Fruit fly (Drosophila melanogaster) whole organism, embryonic: ENCODE results near the gene Pa1.

ENCODE experiments used
- ATbp ChIP-seq: fragments of 200-800 bp; sonication (Bioruptor generic); optimal IDR thresholded peaks from 2 replicates; lab custom pipeline; 2017; ENCODE audit warnings: missing biosample characterization, mild to moderate bottlenecking, missing genetic modification characterization, missing genetic modification reagents
- CG11504 ChIP-seq: fragments of 200-800 bp; sonication (Bioruptor generic); optimal IDR thresholded peaks from 3 replicates; lab custom pipeline; 2019; ENCODE audit warnings: missing biosample characterization, mild to moderate bottlenecking, missing genetic modification characterization, moderate library complexity
- CG12219 ChIP-seq: fragments of 200-800 bp; sonication (Bioruptor generic); optimal IDR thresholded peaks from 3 replicates; lab custom pipeline; 2018; ENCODE audit warnings: missing biosample characterization, mild to moderate bottlenecking, missing genetic modification characterization
- CG12299 ChIP-seq: fragments of 200-800 bp; sonication (Bioruptor generic); optimal IDR thresholded peaks from 2 replicates; lab custom pipeline; 2018; ENCODE audit warnings: missing biosample characterization, mild to moderate bottlenecking, missing genetic modification characterization
- CG13624 ChIP-seq: fragments of 200-800 bp; sonication (Bioruptor generic); optimal IDR thresholded peaks from 2 replicates; lab custom pipeline; 2016; ENCODE audit warnings: missing biosample characterization, missing genetic modification characterization
- CG13894 ChIP-seq: fragments of 200-800 bp; sonication (Bioruptor generic); optimal IDR thresholded peaks from 3 replicates; lab custom pipeline; 2018; ENCODE audit warnings: missing biosample characterization, mild to moderate bottlenecking, missing genetic modification characterization, moderate library complexity
- CG14667 ChIP-seq: fragments of 200-800 bp; sonication (Bioruptor generic); IDR thresholded peaks from 2 replicates; pipeline ENCODE4 v1.3.6; 2022; ENCODE audit warnings: missing biosample characterization, missing genetic modification characterization
- CG1602 ChIP-seq: fragments of 200-800 bp; sonication (Bioruptor generic); optimal IDR thresholded peaks from 3 replicates; lab custom pipeline; 2016; ENCODE audit warnings: missing biosample characterization, missing genetic modification characterization
- CG17186 ChIP-seq: fragments of 200-800 bp; sonication (Bioruptor generic); optimal IDR thresholded peaks from 3 replicates; lab custom pipeline; 2017; ENCODE audit warnings: missing biosample characterization, missing genetic modification reagents, missing genetic modification characterization
- CG17328 ChIP-seq: fragments of 200-800 bp; sonication (Bioruptor generic); IDR thresholded peaks from 2 replicates; pipeline ENCODE4 v1.3.6; 2022; ENCODE audit warnings: missing biosample characterization, missing genetic modification characterization
- CG18262 ChIP-seq: fragments of 200-800 bp; optimal IDR thresholded peaks from 3 replicates; lab custom pipeline; 2019; ENCODE audit warnings: missing biosample characterization, mild to moderate bottlenecking, missing genetic modification characterization, moderate library complexity
- CG2712 ChIP-seq: fragments of 200-800 bp; optimal IDR thresholded peaks from 3 replicates; lab custom pipeline; 2019; ENCODE audit warnings: missing biosample characterization, mild to moderate bottlenecking, missing genetic modification characterization, moderate library complexity
- CG32532 ChIP-seq: fragments of 200-800 bp; sonication (Bioruptor generic); IDR thresholded peaks from 2 replicates; pipeline ENCODE4 v1.3.6; 2022; ENCODE audit warnings: missing biosample characterization, missing genetic modification characterization
- CG34224 ChIP-seq: fragments of 200-800 bp; sonication (Bioruptor generic); IDR thresholded peaks from 3 replicates; pipeline ENCODE4 v1.3.6; 2022; ENCODE audit warnings: missing biosample characterization, missing genetic modification characterization; ENCODE audit not compliant: partially characterized antibody
- CG4617 ChIP-seq: fragments of 200-800 bp; sonication (Bioruptor generic); optimal IDR thresholded peaks from 3 replicates; lab custom pipeline; 2016; ENCODE audit warnings: missing biosample characterization, missing genetic modification characterization, borderline replicate concordance
- CG5180 ChIP-seq: fragments of 200-800 bp; sonication (Bioruptor generic); optimal IDR thresholded peaks from 3 replicates; lab custom pipeline; 2017; ENCODE audit warnings: missing biosample characterization, missing genetic modification characterization, mild to moderate bottlenecking, moderate library complexity, missing genetic modification reagents
- CG6689 ChIP-seq: fragments of 200-800 bp; sonication (Bioruptor generic); IDR thresholded peaks from 2 replicates; pipeline ENCODE4 v1.3.6; 2022; ENCODE audit warnings: missing biosample characterization, missing genetic modification characterization
- CG7963 ChIP-seq: fragments of 200-800 bp; sonication (Bioruptor generic); IDR thresholded peaks from 3 replicates; pipeline ENCODE4 v1.3.6; 2022; ENCODE audit warnings: missing biosample characterization, missing genetic modification characterization; ENCODE audit not compliant: partially characterized antibody
- CG8281 ChIP-seq: fragments of 200-800 bp; sonication (Bioruptor generic); optimal IDR thresholded peaks from 2 replicates; lab custom pipeline; 2018; ENCODE audit warnings: missing biosample characterization, mild to moderate bottlenecking, missing genetic modification characterization, moderate library complexity
- CG9437 ChIP-seq: fragments of 200-800 bp; sonication (Bioruptor generic); optimal IDR thresholded peaks from 2 replicates; lab custom pipeline; 2018; ENCODE audit warnings: missing biosample characterization, mild to moderate bottlenecking, missing genetic modification characterization
- CG9876 ChIP-seq: fragments of 200-800 bp; sonication (Bioruptor generic); optimal IDR thresholded peaks from 2 replicates; lab custom pipeline; 2016; ENCODE audit warnings: missing biosample characterization, missing genetic modification characterization
- D19B ChIP-seq: fragments of 200-800 bp; sonication (Bioruptor generic); optimal IDR thresholded peaks from 2 replicates; lab custom pipeline; 2017; ENCODE audit warnings: missing biosample characterization, mild to moderate bottlenecking, missing genetic modification characterization
- Dek ChIP-seq: fragments of 200-800 bp; sonication (Bioruptor generic); optimal IDR thresholded peaks from 3 replicates; lab custom pipeline; 2019; ENCODE audit warnings: missing biosample characterization, mild to moderate bottlenecking, missing genetic modification characterization, moderate library complexity
- Dp ChIP-seq: fragments of 200-800 bp; sonication (Bioruptor generic); optimal IDR thresholded peaks from 2 replicates; lab custom pipeline; 2018; ENCODE audit warnings: missing biosample characterization, mild to moderate bottlenecking, missing genetic modification characterization, moderate library complexity
- E2f1 ChIP-seq: fragments of 200-800 bp; sonication (Bioruptor generic); IDR thresholded peaks from 2 replicates; pipeline ENCODE4 v1.3.6; 2022; ENCODE audit warnings: missing biosample characterization, missing genetic modification characterization
- Ets65A ChIP-seq: fragments of 200-800 bp; sonication (Bioruptor generic); peaks from one replicate; lab custom pipeline; 2016; ENCODE audit warnings: missing biosample characterization, missing genetic modification characterization
- Ets97D ChIP-seq: fragments of 200-800 bp; sonication (Bioruptor generic); optimal IDR thresholded peaks from 3 replicates; lab custom pipeline; 2016; ENCODE audit warnings: missing biosample characterization, missing genetic modification characterization
- Gug ChIP-seq: fragments of 200-800 bp; sonication (Bioruptor generic); IDR thresholded peaks from 4 replicates; pipeline ENCODE4 v1.3.6; 2022; ENCODE audit warnings: missing biosample characterization, missing genetic modification characterization
- Hmr ChIP-seq: fragments of 200-800 bp; sonication (Bioruptor generic); optimal IDR thresholded peaks from 3 replicates; lab custom pipeline; 2017; ENCODE audit warnings: mild to moderate bottlenecking, missing biosample characterization, missing genetic modification reagents, missing genetic modification characterization
- NC2β ChIP-seq: fragments of 200-800 bp; sonication (Bioruptor generic); optimal IDR thresholded peaks from 2 replicates; lab custom pipeline; 2016; ENCODE audit warnings: missing biosample characterization, missing genetic modification characterization
- Neu2 ChIP-seq: fragments of 200-800 bp; sonication (Bioruptor generic); optimal IDR thresholded peaks from 3 replicates; lab custom pipeline; 2016; ENCODE audit warnings: missing biosample characterization, missing genetic modification characterization, borderline replicate concordance
- Side ChIP-seq: fragments of 200-800 bp; sonication (Bioruptor generic); optimal IDR thresholded peaks from 2 replicates; lab custom pipeline; 2016; ENCODE audit warnings: missing biosample characterization, missing genetic modification characterization
- Sox100B ChIP-seq: fragments of 200-800 bp; sonication (Bioruptor generic); optimal IDR thresholded peaks from 3 replicates; lab custom pipeline; 2018; ENCODE audit warnings: missing biosample characterization, mild to moderate bottlenecking, missing genetic modification characterization
- Sry-δ ChIP-seq: fragments of 200-800 bp; sonication (Bioruptor generic); optimal IDR thresholded peaks from 2 replicates; lab custom pipeline; 2016; ENCODE audit warnings: missing biosample characterization, missing genetic modification characterization
- Tbp ChIP-seq: fragments of >200 bp; optimal IDR thresholded peaks from 2 replicates; lab custom pipeline; 2018; ENCODE audit warnings: missing biosample characterization, missing genetic modification characterization
- bcd ChIP-seq: fragments of 200-800 bp; sonication (Bioruptor generic); optimal IDR thresholded peaks from 2 replicates; lab custom pipeline; 2017; ENCODE audit warnings: missing biosample characterization, mild to moderate bottlenecking, missing genetic modification characterization
- ci ChIP-seq: fragments of 200-800 bp; sonication (Bioruptor generic); IDR thresholded peaks from 3 replicates; pipeline ENCODE4 v1.3.6; 2022; ENCODE audit warnings: missing biosample characterization, missing genetic modification characterization
- dati ChIP-seq: fragments of 200-800 bp; sonication (Bioruptor generic); IDR thresholded peaks from 2 replicates; pipeline ENCODE4 v1.3.6; 2022; ENCODE audit warnings: missing biosample characterization, missing genetic modification characterization
- fd102C ChIP-seq: fragments of 200-800 bp; sonication (Bioruptor generic); optimal IDR thresholded peaks from 2 replicates; lab custom pipeline; 2018; ENCODE audit warnings: missing biosample characterization, mild to moderate bottlenecking, missing genetic modification characterization, moderate library complexity
- gce ChIP-seq: fragments of 200-800 bp; sonication (Bioruptor generic); IDR thresholded peaks from 3 replicates; pipeline ENCODE4 v1.3.6; 2022; ENCODE audit warnings: missing biosample characterization, missing genetic modification characterization
- gcm2 ChIP-seq: fragments of 200-800 bp; sonication (Bioruptor generic); optimal IDR thresholded peaks from 2 replicates; lab custom pipeline; 2016; ENCODE audit warnings: missing biosample characterization, missing genetic modification characterization
- nerfin-2 ChIP-seq: fragments of 200-800 bp; sonication (Bioruptor generic); IDR thresholded peaks from 2 replicates; pipeline ENCODE4 v1.3.6; 2022; ENCODE audit warnings: missing biosample characterization, missing genetic modification characterization; ENCODE audit not compliant: partially characterized antibody
- odd ChIP-seq: fragments of 200-800 bp; sonication (Bioruptor generic); optimal IDR thresholded peaks from 2 replicates; lab custom pipeline; 2017; ENCODE audit warnings: missing biosample characterization, mild to moderate bottlenecking, missing genetic modification characterization
- run ChIP-seq: fragments of 200-800 bp; sonication (Bioruptor generic); optimal IDR thresholded peaks from 3 replicates; lab custom pipeline; 2018; ENCODE audit warnings: missing biosample characterization, mild to moderate bottlenecking, missing genetic modification characterization
- seq ChIP-seq: fragments of 200-800 bp; sonication (Bioruptor generic); IDR thresholded peaks from 2 replicates; pipeline ENCODE4 v1.3.6; 2022; ENCODE audit warnings: missing biosample characterization, missing genetic modification characterization
- tap ChIP-seq: fragments of 200-800 bp; optimal IDR thresholded peaks from 3 replicates; lab custom pipeline; 2019; ENCODE audit warnings: missing biosample characterization, mild to moderate bottlenecking, missing genetic modification characterization, moderate library complexity
- trem ChIP-seq: fragments of 200-800 bp; optimal IDR thresholded peaks from 3 replicates; lab custom pipeline; 2019; ENCODE audit warnings: missing biosample characterization, mild to moderate bottlenecking, missing genetic modification characterization, moderate library complexity
- ttk ChIP-seq: fragments of 200-800 bp; sonication (Bioruptor generic); IDR thresholded peaks from 2 replicates; pipeline ENCODE4 v2.1.2; 2022; ENCODE audit warnings: missing biosample characterization, missing genetic modification characterization
- tup ChIP-seq: fragments of 200-800 bp; sonication (Bioruptor generic); optimal IDR thresholded peaks from 2 replicates; lab custom pipeline; 2016; ENCODE audit warnings: missing biosample characterization, mild to moderate bottlenecking, missing genetic modification characterization, moderate library complexity

Gene Pa1

dm6 chrX:11338973-11339867, 19.8 kb upstream of the Pa1 start (continued):
- TF ChIP-seq Gug (peak; percentile 49; the same call in 2 of the 4 replicates), CG11504 (tag; lab: Kevin White, UChicago) (peak; percentile 48), tup (GFP tag; lab: Kevin White, UChicago) (no peak), CG14667 (GFP tag; lab: Robert Waterston, UW) (no peak), Sry-δ (GFP tag; lab: Kevin White, UChicago) (peak; percentile 97), run (tag; lab: Kevin White, UChicago) (no peak), CG1602 (GFP tag; lab: Kevin White, UChicago) (no peak), ci (GFP tag; lab: Robert Waterston, UW) (0 out of 3 replicates have a peak, but pooled peaks have one; percentile 39), ATbp (GFP tag; lab: Kevin White, UChicago) (no peak), Neu2 (no peak), NC2β (peak; percentile 9), CG12299 (tag; lab: Kevin White, UChicago) (no peak), Ets65A (peak; percentile 90), D19B (GFP tag; lab: Kevin White, UChicago) (no peak), CG18262 (tag; lab: Kevin White, UChicago) (no peak), CG34224 (GFP tag; lab: Robert Waterston, UW) (peak; percentile 84), Ets97D (GFP tag; lab: Kevin White, UChicago) (peak; percentile 74), CG9437 (no peak), Tbp (GFP tag; lab: Kevin White, UChicago) (peak; percentile 36), CG13624 (GFP tag; lab: Kevin White, UChicago) (peak; percentile 58), tap (tag; lab: Kevin White, UChicago) (no peak), E2f1 (no peak), fd102C (no peak), nerfin-2 (GFP tag; lab: Robert Waterston, UW) (peak; percentile 73), Hmr (GFP tag; lab: Kevin White, UChicago) (peak; percentile 55), Sox100B (GFP tag; lab: Kevin White, UChicago) (no peak), trem (tag; lab: Kevin White, UChicago) (peak; percentile 75), CG4617 (peak; percentile 44), gce (no peak), CG12219 (GFP tag; lab: Kevin White, UChicago) (no peak), odd (GFP tag; lab: Kevin White, UChicago) (no peak), CG8281 (tag; lab: Kevin White, UChicago) (no peak), CG32532 (GFP tag; lab: Robert Waterston, UW) (peak; percentile 53), CG17328 (no peak), CG7963 (GFP tag; lab: Robert Waterston, UW) (peak; percentile 73), Dp (GFP tag; lab: Kevin White, UChicago) (peak; percentile 64), seq (GFP tag; lab: Robert Waterston, UW) (no peak), gcm2 (no peak), dati (GFP tag; lab: Robert Waterston, UW) (no peak), CG13894 (tag; lab: Kevin White, UChicago) (peak; percentile 30), ttk (GFP tag; lab: Robert Waterston, UW) (no peak), bcd (GFP tag; lab: Kevin White, UChicago) (peak; percentile 16), Side (GFP tag; lab: Kevin White, UChicago) (peak; percentile 54), CG5180 (no peak), CG17186 (GFP tag; lab: Kevin White, UChicago) (peak; percentile 71), CG9876 (GFP tag; lab: Kevin White, UChicago) (peak; percentile 13), CG6689 (GFP tag; lab: Robert Waterston, UW) (no peak), Dek (tag; lab: Kevin White, UChicago) (peak; percentile 14), CG2712 (tag; lab: Kevin White, UChicago) (peak; percentile 25)
